Worm (Caenorhabditis elegans): Measurements from ENCODE around the gene nos-2.

DNA sequence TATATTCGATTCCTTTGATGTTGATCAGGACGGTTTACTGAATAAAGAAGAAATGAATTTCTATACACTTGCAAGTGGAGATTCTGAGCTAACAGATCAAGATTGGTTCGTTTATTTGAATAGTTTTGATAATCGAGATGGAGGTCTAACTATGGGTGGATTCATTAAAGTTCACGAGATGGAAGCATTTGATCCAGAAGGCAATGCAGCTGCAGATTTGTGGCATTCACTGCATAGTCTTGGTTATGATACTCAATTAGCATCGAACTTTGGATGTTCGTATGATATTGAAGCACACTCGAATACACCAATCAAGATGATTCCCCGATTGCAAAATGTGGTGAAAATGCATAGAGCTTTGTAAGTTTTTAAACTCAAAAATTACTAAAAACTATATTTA lies 30.6 kb downstream of the nos-2 start:
- TF ChIP-seq alr-1 (tag; optimal IDR thresholded peaks at IDR 0.05; ENCODE audit: borderline replicate concordance) (no peak), fos-1 (tag; optimal IDR thresholded peaks at IDR 0.05) (no peak), lin-39 (tag; optimal IDR thresholded peaks at IDR 0.05) (no peak), egl-27 (tag; optimal IDR thresholded peaks at IDR 0.05) (no peak), lin-13 (GFP tag; optimal IDR thresholded peaks at IDR 0.05) (no peak)

Measured in whole organism, L1 larva.